Fruit fly (Drosophila melanogaster) Kc167 (cell line): ENCODE results near the gene alphaSnap.

Experiments
- Myc ChIP-seq: fragments of >200 bp; optimal IDR thresholded peaks from 2 replicates; lab custom pipeline; 2017; ENCODE audit warnings: missing external identifiers
- Sin3A ChIP-seq: fragments of >200 bp; optimal IDR thresholded peaks from 2 replicates; lab custom pipeline; 2018; ENCODE audit warnings: missing external identifiers
- h ChIP-seq: fragments of >200 bp; optimal IDR thresholded peaks from 3 replicates; lab custom pipeline; 2018; ENCODE audit warnings: missing external identifiers
- insv ChIP-seq: fragments of >200 bp; optimal IDR thresholded peaks from 3 replicates; lab custom pipeline; 2018; ENCODE audit warnings: missing external identifiers
- psq ChIP-seq: fragments of >200 bp; optimal IDR thresholded peaks from 2 replicates; lab custom pipeline; 2017; ENCODE audit warnings: missing external identifiers
- ttk ChIP-seq: sonication (Bioruptor generic); optimal IDR thresholded peaks from 2 replicates; lab custom pipeline; 2017; ENCODE audit warnings: missing external identifiers

DNA sequence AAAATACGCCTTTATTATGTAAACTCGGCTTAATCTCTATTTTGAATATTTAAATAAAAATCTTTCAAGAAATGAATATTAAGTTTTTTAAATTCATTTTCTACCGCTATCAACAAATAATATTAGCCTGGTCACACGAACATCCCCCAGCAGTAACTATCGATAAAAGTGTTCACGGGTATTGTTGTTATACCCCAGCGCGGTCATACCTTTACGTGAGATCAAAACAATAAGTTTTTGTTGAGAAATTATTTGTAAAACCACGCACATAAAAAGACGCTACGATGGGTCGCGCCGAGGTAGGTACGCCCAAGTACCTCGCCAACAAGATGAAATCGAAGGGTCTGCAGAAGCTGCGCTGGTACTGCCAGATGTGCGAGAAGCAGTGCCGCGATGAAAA lies 43.2 kb downstream of the alphaSnap start, which contains the start of gene kin17:
- TF ChIP-seq psq (no peak), Myc (lab: Kevin White, UChicago) (no peak), insv (lab: Kevin White, UChicago) (no peak), Sin3A (lab: Kevin White, UChicago) (no peak), h (no peak), ttk (lab: Kevin White, UChicago) (no peak)
